Worm (Caenorhabditis elegans) whole organism, L1 larva: Measurements from ENCODE around the gene W09D10.4.

Source experiments
- aha-1 ChIP-seq: fragments of 150-350 bp; optimal IDR thresholded peaks from 2 replicates; lab custom pipeline; 2014; ENCODE audit warnings: missing biosample characterization, missing genetic modification characterization
- ama-1 ChIP-seq: fragments of 150-350 bp; optimal IDR thresholded peaks from 2 replicates; lab custom pipeline; 2014
- ceh-82 ChIP-seq, 3 experiments: fragments of 150-350 bp in 1 of 3; sonication (generic microtip) in 2 of 3; optimal IDR thresholded peaks; 2 replicates each; lab custom pipeline; 2014 to 2017; ENCODE audit warnings: missing biosample characterization in 3 of 3, missing genetic modification characterization in 3 of 3
- lin-15B ChIP-seq: fragments of 150-350 bp; sonication (generic microtip); optimal IDR thresholded peaks from 3 replicates; lab custom pipeline; 2014; ENCODE audit warnings: missing biosample characterization, missing genetic modification characterization
- mab-9 ChIP-seq: fragments of 200-800 bp; sonication (Bioruptor generic); IDR thresholded peaks from 2 replicates; pipeline ENCODE4 v1.3.6; 2022; ENCODE audit warnings: missing genetic modification reagents, missing genetic modification characterization, missing compliant biosample characterization
- nhr-237 ChIP-seq: fragments of 150-350 bp; optimal IDR thresholded peaks from 2 replicates; lab custom pipeline; 2014; ENCODE audit warnings: missing biosample characterization, missing genetic modification characterization

ce11 chrIII:10694294-10694693 is 21.7 kb downstream of the W09D10.4 start, which contains the start of the genes Y39A1A.18 and fmo-3:
- TF ChIP-seq ceh-82 (tag; optimal IDR thresholded peaks at IDR 0.05; lab: Kevin White, UChicago) (no peak), ama-1 (lab: Kevin White, UChicago) (no peak), mab-9 (GFP tag; lab: Robert Waterston, UW) (no peak), nhr-237 (no peak), lin-15B (no peak), aha-1 (tag; lab: Kevin White, UChicago) (no peak)
